Fruit fly (Drosophila melanogaster): ENCODE data around the gene CG4360.

Gene CG4360

dm6 chr3R:20292030-20292879, 35.5 kb downstream of the CG4360 start (continued):
- TF ChIP-seq CG15479 (GFP tag; optimal IDR thresholded peaks at IDR 0.05), result peak; percentile 98
- TF ChIP-seq CG5953 (GFP tag; IDR thresholded peaks at IDR 0.05), result 0 out of 2 replicates have a peak, but pooled peaks have one; percentile 32
- TF ChIP-seq CG7357 (GFP tag; IDR thresholded peaks at IDR 0.05), result peak; percentile 27; the same call in 1 of the 3 replicates
- TF ChIP-seq bbx (GFP tag; IDR thresholded peaks at IDR 0.05; ENCODE audit: partially characterized antibody), result peak; percentile 44; the same call in 1 of the 2 replicates
- TF ChIP-seq ewg (GFP tag; optimal IDR thresholded peaks at IDR 0.05), result no peak
- TF ChIP-seq CG6654 (GFP tag; optimal IDR thresholded peaks at IDR 0.05), result no peak
- peak; percentile 85 for TF ChIP-seq CG7556 (GFP tag; optimal IDR thresholded peaks at IDR 0.05)
- 0 out of 2 replicates have a peak, but pooled peaks have one; percentile 6 for TF ChIP-seq CG31224 (GFP tag; IDR thresholded peaks at IDR 0.05)
- 0 out of 2 replicates have a peak, but pooled peaks have one; percentile 32 for TF ChIP-seq sens-2 (GFP tag; IDR thresholded peaks at IDR 0.05)
- TF ChIP-seq ERR (GFP tag; optimal IDR thresholded peaks at IDR 0.05), result no peak
- no peak for TF ChIP-seq sd (tag; optimal IDR thresholded peaks at IDR 0.05)
- TF ChIP-seq CG9437 (GFP tag; optimal IDR thresholded peaks at IDR 0.05), result peak; percentile 67
- TF ChIP-seq chinmo (GFP tag; IDR thresholded peaks at IDR 0.05; ENCODE audit: partially characterized antibody), result 0 out of 4 replicates have a peak, but pooled peaks have one; percentile 33
- TF ChIP-seq Spps (tag; optimal IDR thresholded peaks at IDR 0.05), result peak; percentile 42
- TF ChIP-seq ash1 (GFP tag; optimal IDR thresholded peaks at IDR 0.05), result no peak
- no peak for TF ChIP-seq unc-4 (GFP tag; IDR thresholded peaks at IDR 0.05; ENCODE audit: partially characterized antibody)
- TF ChIP-seq CG3726 (GFP tag; IDR thresholded peaks at IDR 0.05), result no peak
- TF ChIP-seq tio (GFP tag; optimal IDR thresholded peaks at IDR 0.05), result peak; percentile 75
- no peak for TF ChIP-seq luna (GFP tag; optimal IDR thresholded peaks at IDR 0.05)
- peak; percentile 26; the same call in 1 of the 3 replicates for TF ChIP-seq tgo (GFP tag; IDR thresholded peaks at IDR 0.05)
- peak; percentile 82 for TF ChIP-seq CG4424 (GFP tag; optimal IDR thresholded peaks at IDR 0.05)
- no peak for TF ChIP-seq corto (GFP tag; optimal IDR thresholded peaks at IDR 0.05)
- peak; percentile 68; the same call in 2 of the 3 replicates for TF ChIP-seq zfh1 (GFP tag; IDR thresholded peaks at IDR 0.05)
- TF ChIP-seq CG8359 (GFP tag; optimal IDR thresholded peaks at IDR 0.05; ENCODE audit: borderline replicate concordance), result peak; percentile 33
- 0 out of 3 replicates have a peak, but pooled peaks have one; percentile 36 for TF ChIP-seq CG6175 (GFP tag; IDR thresholded peaks at IDR 0.05)
- TF ChIP-seq CG13123 (GFP tag; optimal IDR thresholded peaks at IDR 0.05), result no peak
- peak; percentile 65 for TF ChIP-seq twi (tag; optimal IDR thresholded peaks at IDR 0.05)
- TF ChIP-seq CG10321 (GFP tag; IDR thresholded peaks at IDR 0.05), result no peak
- no peak for TF ChIP-seq gce (GFP tag; IDR thresholded peaks at IDR 0.05)
- TF ChIP-seq CG10366 (GFP tag; IDR thresholded peaks at IDR 0.05), result peak; percentile 34
- no peak for TF ChIP-seq Dip2 (GFP tag; IDR thresholded peaks at IDR 0.05)
- peak; percentile 57 for TF ChIP-seq CG2202 (tag; optimal IDR thresholded peaks at IDR 0.05)
- peak; percentile 46 for TF ChIP-seq org-1 (GFP tag; optimal IDR thresholded peaks at IDR 0.05)
- no peak for TF ChIP-seq CG17186 (GFP tag; optimal IDR thresholded peaks at IDR 0.05)
- TF ChIP-seq H15 (GFP tag; IDR thresholded peaks at IDR 0.05), result 0 out of 3 replicates have a peak, but pooled peaks have one; percentile 5
- TF ChIP-seq CG10462 (GFP tag; optimal IDR thresholded peaks at IDR 0.05), result peak; percentile 55
- peak; percentile 63 for TF ChIP-seq CG12236 (GFP tag; optimal IDR thresholded peaks at IDR 0.05)
- peak; percentile 75 for TF ChIP-seq CG33557 (GFP tag; optimal IDR thresholded peaks at IDR 0.05)
- TF ChIP-seq aop (GFP tag; IDR thresholded peaks at IDR 0.05), result 0 out of 2 replicates have a peak, but pooled peaks have one; percentile 48
- TF ChIP-seq dan (GFP tag; IDR thresholded peaks at IDR 0.05), result 0 out of 2 replicates have a peak, but pooled peaks have one; percentile 19
- TF ChIP-seq trh (GFP tag; optimal IDR thresholded peaks at IDR 0.05), result peak; percentile 55
- peak; percentile 44 for TF ChIP-seq CG8290 (GFP tag; optimal IDR thresholded peaks at IDR 0.05)
- TF ChIP-seq CG8290 (tag; optimal IDR thresholded peaks at IDR 0.05), result peak in 1 of 2 experiments; percentile 69
- TF ChIP-seq D (optimal IDR thresholded peaks at IDR 0.05), result peak; percentile 96
- TF ChIP-seq D (GFP tag; optimal IDR thresholded peaks at IDR 0.05), result peak; percentile 75
- TF ChIP-seq pb (GFP tag; optimal IDR thresholded peaks at IDR 0.05), result peak; percentile 35
- TF ChIP-seq esg (GFP tag; conservative IDR thresholded peaks at IDR 0.05), result peak; percentile 44; the same call in 1 of the 2 replicates
- TF ChIP-seq sr (GFP tag; IDR thresholded peaks at IDR 0.05), result 0 out of 3 replicates have a peak, but pooled peaks have one; percentile 2
- no peak for TF ChIP-seq Poxn (GFP tag; IDR thresholded peaks at IDR 0.05)

Measured in whole organism, embryonic.